Worm (Caenorhabditis elegans) whole organism, mixed stage, embryonic: ENCODE measurements around the gene F55C5.17.

Source experiments
- lin-13 ChIP-seq: fragments of 150-350 bp; optimal IDR thresholded peaks from 2 replicates; lab custom pipeline; 2014; ENCODE audit warnings: missing biosample characterization, missing genetic modification characterization
- tbx-8 ChIP-seq: fragments of 200-800 bp; sonication (Bioruptor generic); optimal IDR thresholded peaks from 2 replicates; lab custom pipeline; 2018; ENCODE audit warnings: mild to moderate bottlenecking, missing genetic modification characterization, moderate library complexity, missing compliant biosample characterization

DNA sequence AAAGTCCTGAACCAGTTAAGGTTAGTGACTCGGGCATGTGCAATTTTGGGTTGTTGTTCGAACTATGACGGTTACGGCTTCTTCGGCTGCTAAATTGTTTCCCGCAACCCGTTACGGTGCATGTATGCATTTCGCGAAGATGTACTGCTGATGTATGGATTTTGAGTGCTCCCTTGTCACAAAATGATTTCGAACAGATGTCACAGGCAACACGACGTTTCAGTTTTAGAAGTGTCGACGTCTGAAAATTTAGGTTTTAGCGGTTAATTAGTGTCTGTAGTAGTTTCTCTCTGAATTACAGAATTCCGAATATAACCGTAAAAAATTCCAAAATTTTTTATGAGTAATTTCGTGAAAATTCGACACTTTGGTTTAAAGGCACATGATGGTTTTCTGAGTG, 26.6 kb upstream of the F55C5.17 start:
- TF ChIP-seq tbx-8 (GFP tag; lab: Kevin White, UChicago) (no peak), lin-13 (tag; lab: Kevin White, UChicago) (no peak)
